Fruit fly (Drosophila melanogaster): ENCODE results near the gene CG42717.

CG42717 gene

dm6 chr3L:15982783-15983432 is 50.1 kb downstream of the CG42717 start, which contains the start of the genes brm and Arl1 (continued):
- TF ChIP-seq CG13424 (tag; optimal IDR thresholded peaks at IDR 0.05) (peak; percentile 99), Rfx (GFP tag; IDR thresholded peaks at IDR 0.05) (peak; percentile 100), CG13296 (GFP tag; optimal IDR thresholded peaks at IDR 0.05) (peak; percentile 98), CG6254 (GFP tag; optimal IDR thresholded peaks at IDR 0.05) (peak; percentile 93), CG2889 (GFP tag; IDR thresholded peaks at IDR 0.05) (peak; percentile 98), knrl (GFP tag; IDR thresholded peaks at IDR 0.05; ENCODE audit: partially characterized antibody) (peak; percentile 69), CG6175 (GFP tag; IDR thresholded peaks at IDR 0.05) (peak; percentile 99), CG15479 (GFP tag; optimal IDR thresholded peaks at IDR 0.05) (peak; percentile 33), CG12236 (GFP tag; optimal IDR thresholded peaks at IDR 0.05) (peak; percentile 4), ATbp (GFP tag; optimal IDR thresholded peaks at IDR 0.05) (peak; percentile 90), Gug (GFP tag; IDR thresholded peaks at IDR 0.05) (peak; percentile 98), Pdp1 (GFP tag; optimal IDR thresholded peaks at IDR 0.05) (peak; percentile 92 to 93), Scr (GFP tag; IDR thresholded peaks at IDR 0.05; ENCODE audit: partially characterized antibody) (0 out of 2 replicates have a peak, but pooled peaks have one; percentile 41), fd102C (GFP tag; optimal IDR thresholded peaks at IDR 0.05) (peak; percentile 75), CG2120 (GFP tag; optimal IDR thresholded peaks at IDR 0.05) (peak; percentile 97), Tbp (GFP tag; optimal IDR thresholded peaks at IDR 0.05) (no peak), gce (GFP tag; IDR thresholded peaks at IDR 0.05) (peak; percentile 98), CG1832 (GFP tag; optimal IDR thresholded peaks at IDR 0.05) (no peak), Usf (GFP tag; optimal IDR thresholded peaks at IDR 0.05) (peak; percentile 98), ap (GFP tag; IDR thresholded peaks at IDR 0.05) (peak; percentile 98), Lpt (GFP tag; optimal IDR thresholded peaks at IDR 0.05) (no peak), sqz (GFP tag; optimal IDR thresholded peaks at IDR 0.05) (peak; percentile 98), ind (GFP tag; optimal IDR thresholded peaks at IDR 0.05) (peak; percentile 98), CG17385 (GFP tag; optimal IDR thresholded peaks at IDR 0.05) (peak; percentile 94), corto (GFP tag; optimal IDR thresholded peaks at IDR 0.05) (peak; percentile 92), CG11247 (GFP tag; IDR thresholded peaks at IDR 0.05) (peak; percentile 99), Mes4 (GFP tag; optimal IDR thresholded peaks at IDR 0.05) (peak; percentile 31), Camta (GFP tag; optimal IDR thresholded peaks at IDR 0.05) (peak; percentile 87), CG1647 (GFP tag; optimal IDR thresholded peaks at IDR 0.05) (peak; percentile 92), ac (GFP tag; optimal IDR thresholded peaks at IDR 0.05) (peak; percentile 77), CG31441 (GFP tag; IDR thresholded peaks at IDR 0.05) (peak; percentile 100), tna (GFP tag; IDR thresholded peaks at IDR 0.05; ENCODE audit: partially characterized antibody) (no peak), gfzf (GFP tag; optimal IDR thresholded peaks at IDR 0.05) (no peak), Taf1 (GFP tag; IDR thresholded peaks at IDR 0.05) (peak; percentile 97), CG34422 (GFP tag; IDR thresholded peaks at IDR 0.05) (peak; percentile 100), CG9932 (GFP tag; IDR thresholded peaks at IDR 0.05) (peak; percentile 100), CG14014 (GFP tag; IDR thresholded peaks at IDR 0.05) (peak; percentile 99), CG4404 (GFP tag; IDR thresholded peaks at IDR 0.05) (peak; percentile 99), cwo (GFP tag; optimal IDR thresholded peaks at IDR 0.05) (peak; percentile 94), dimm (GFP tag; IDR thresholded peaks at IDR 0.05) (peak; percentile 96), Sry-β (GFP tag; optimal IDR thresholded peaks at IDR 0.05) (peak; percentile 61), bigmax (GFP tag; optimal IDR thresholded peaks at IDR 0.05) (peak; percentile 55), aop (GFP tag; IDR thresholded peaks at IDR 0.05) (peak; percentile 96), tgo (GFP tag; IDR thresholded peaks at IDR 0.05) (peak; percentile 99), CG1602 (GFP tag; optimal IDR thresholded peaks at IDR 0.05) (peak; percentile 98), luna (GFP tag; optimal IDR thresholded peaks at IDR 0.05) (peak; percentile 75), fu2 (GFP tag; optimal IDR thresholded peaks at IDR 0.05) (peak; percentile 85), CG2116 (GFP tag; optimal IDR thresholded peaks at IDR 0.05) (peak; percentile 87), Sox100B (GFP tag; optimal IDR thresholded peaks at IDR 0.05) (peak; percentile 95), CG2712 (tag; optimal IDR thresholded peaks at IDR 0.05) (peak; percentile 99)

Measured in whole organism, embryonic.